Worm (Caenorhabditis elegans) whole organism, young adult: Measurements from ENCODE around the gene W01C9.2.

Experiments
- C06A6.2 ChIP-seq: fragments of 200-800 bp; sonication (Bioruptor generic); conservative IDR thresholded peaks from 2 replicates; pipeline ENCODE4 v1.3.6; 2022; ENCODE audit warnings: missing genetic modification characterization, missing compliant biosample characterization
- C17E4.6 ChIP-seq: fragments of 200-800 bp; sonication (Bioruptor generic); IDR thresholded peaks from 2 replicates; pipeline ENCODE4 v1.3.6; 2022; ENCODE audit warnings: missing genetic modification reagents, missing genetic modification characterization, missing compliant biosample characterization
- F23B12.7 ChIP-seq: sonication (generic microtip); optimal IDR thresholded peaks from 2 replicates; lab custom pipeline; 2017; ENCODE audit warnings: missing genetic modification characterization, mild to moderate bottlenecking, missing compliant biosample characterization, antibody characterized with exemption, moderate library complexity; ENCODE audit not compliant: insufficient read depth
- F33H1.4 ChIP-seq: fragments of 200-800 bp; sonication (Bioruptor generic); IDR thresholded peaks from 2 replicates; pipeline ENCODE4 v1.3.6; 2022; ENCODE audit warnings: missing genetic modification reagents, missing genetic modification characterization, missing compliant biosample characterization
- K12H6.12 ChIP-seq: fragments of 200-800 bp; sonication (Bioruptor generic); optimal IDR thresholded peaks from 2 replicates; lab custom pipeline; 2018; ENCODE audit warnings: mild to moderate bottlenecking, missing genetic modification characterization, missing compliant biosample characterization
- Y53G8AR.9 ChIP-seq: fragments of 200-800 bp; sonication (Bioruptor generic); conservative IDR thresholded peaks from 2 replicates; pipeline ENCODE4 v1.3.6; 2022; ENCODE audit warnings: missing genetic modification reagents, missing genetic modification characterization, missing compliant biosample characterization
- Y67H2A.10 ChIP-seq: fragments of 200-800 bp; sonication (Bioruptor generic); conservative IDR thresholded peaks from 2 replicates; pipeline ENCODE4 v1.3.6; 2022; ENCODE audit warnings: missing genetic modification reagents, missing genetic modification characterization, missing compliant biosample characterization
- aptf-2 ChIP-seq: fragments of 200-800 bp; sonication (Bioruptor generic); conservative IDR thresholded peaks from 2 replicates; pipeline ENCODE4 v1.3.6; 2022; ENCODE audit warnings: missing genetic modification reagents, missing genetic modification characterization, missing compliant biosample characterization
- athp-1 ChIP-seq: sonication (generic microtip); optimal IDR thresholded peaks from 2 replicates; lab custom pipeline; 2017; ENCODE audit warnings: mild to moderate bottlenecking, missing genetic modification characterization, missing compliant biosample characterization
- attf-3 ChIP-seq: fragments of 200-800 bp; sonication (Bioruptor generic); conservative IDR thresholded peaks from 2 replicates; pipeline ENCODE4 v1.3.6; 2022; ENCODE audit warnings: missing genetic modification reagents, missing genetic modification characterization, missing compliant biosample characterization
- attf-6 ChIP-seq: fragments of 200-800 bp; sonication (Bioruptor generic); IDR thresholded peaks from 2 replicates; pipeline ENCODE4 v1.3.6; 2022; ENCODE audit warnings: missing genetic modification reagents, missing genetic modification characterization, missing compliant biosample characterization
- cebp-1 ChIP-seq, 2 experiments: fragments of 200-800 bp in 1 of 2; sonication (Bioruptor generic) in 1 of 2; sonication (generic microtip) in 1 of 2; IDR thresholded peaks in 1 of 2; optimal IDR thresholded peaks in 1 of 2; 2 replicates each; pipeline versions ENCODE4 v1.3.6 to Lab custom; 2017 to 2022; ENCODE audit warnings: missing compliant biosample characterization in 2 of 2, missing genetic modification characterization in 2 of 2, mild to moderate bottlenecking in 1 of 2, missing genetic modification reagents in 1 of 2, moderate library complexity in 1 of 2
- die-1 ChIP-seq: sonication (generic microtip); optimal IDR thresholded peaks from 2 replicates; lab custom pipeline; 2016; ENCODE audit warnings: missing genotype, mild to moderate bottlenecking, missing genetic modification characterization, missing compliant biosample characterization
- hmg-1.2 ChIP-seq: fragments of 200-800 bp; sonication (Bioruptor generic); IDR thresholded peaks from 2 replicates; pipeline ENCODE4 v1.3.6; 2022; ENCODE audit warnings: missing genetic modification reagents, missing genetic modification characterization, missing compliant biosample characterization
- lin-26 ChIP-seq: fragments of 200-800 bp; sonication (Bioruptor generic); IDR thresholded peaks from 2 replicates; pipeline ENCODE4 v1.3.6; 2022; ENCODE audit warnings: missing genetic modification reagents, missing genetic modification characterization, missing compliant biosample characterization
- madf-3 ChIP-seq: fragments of 200-800 bp; sonication (Bioruptor generic); IDR thresholded peaks from 2 replicates; pipeline ENCODE4 v1.3.6; 2022; ENCODE audit warnings: missing genetic modification reagents, missing genetic modification characterization, missing compliant biosample characterization
- madf-6 ChIP-seq: fragments of 200-800 bp; sonication (Bioruptor generic); IDR thresholded peaks from 2 replicates; pipeline ENCODE4 v1.3.6; 2022; ENCODE audit warnings: missing genetic modification reagents, missing genetic modification characterization, missing compliant biosample characterization
- nfya-1 ChIP-seq: sonication (generic microtip); optimal IDR thresholded peaks from 2 replicates; lab custom pipeline; 2017; ENCODE audit warnings: antibody characterized with exemption, missing compliant biosample characterization, missing genetic modification characterization, borderline replicate concordance; ENCODE audit not compliant: insufficient read depth
- nfya-2 ChIP-seq: fragments of 200-800 bp; sonication (Bioruptor generic); IDR thresholded peaks from 2 replicates; pipeline ENCODE4 v1.3.6; 2022; ENCODE audit warnings: missing genetic modification reagents, missing genetic modification characterization, missing compliant biosample characterization
- nhr-80 ChIP-seq: sonication (generic microtip); optimal IDR thresholded peaks from 2 replicates; lab custom pipeline; 2016; ENCODE audit warnings: missing genetic modification characterization, missing compliant biosample characterization
- pbrm-1 ChIP-seq: fragments of 200-800 bp; sonication (Bioruptor generic); IDR thresholded peaks from 2 replicates; pipeline ENCODE4 v1.3.6; 2022; ENCODE audit warnings: missing genetic modification reagents, missing genetic modification characterization, missing compliant biosample characterization
- rec-8 ChIP-seq, 2 experiments: sonication (generic microtip); optimal IDR thresholded peaks; 2 replicates each; lab custom pipeline; 2016; ENCODE audit warnings: mild to moderate bottlenecking in 2 of 2, missing genetic modification characterization in 2 of 2, missing genetic modification reagents in 2 of 2, missing genotype in 2 of 2, missing biosample characterization in 1 of 2, missing compliant biosample characterization in 1 of 2, moderate library complexity in 1 of 2
- sea-2 ChIP-seq: fragments of 200-800 bp; sonication (Bioruptor generic); IDR thresholded peaks from 2 replicates; pipeline ENCODE4 v1.3.6; 2022; ENCODE audit warnings: missing genetic modification characterization, missing compliant biosample characterization
- snpc-1.3 ChIP-seq: sonication (generic microtip); optimal IDR thresholded peaks from 2 replicates; lab custom pipeline; 2017; ENCODE audit warnings: missing genetic modification characterization, mild to moderate bottlenecking, missing compliant biosample characterization, antibody characterized with exemption, moderate library complexity, missing genotype, missing genetic modification reagents; ENCODE audit not compliant: insufficient read depth
- snpc-4 ChIP-seq, 5 experiments: fragments of 150-350 bp in 1 of 5; sonication (generic microtip) in 4 of 5; optimal IDR thresholded peaks; 2 replicates each; lab custom pipeline; 2014 to 2018; ENCODE audit warnings: missing genetic modification characterization in 5 of 5, missing biosample characterization in 3 of 5, antibody characterized with exemption in 2 of 5, mild to moderate bottlenecking in 2 of 5, missing compliant biosample characterization in 2 of 5, missing genotype in 2 of 5, moderate library complexity in 2 of 5, missing genetic modification reagents in 1 of 5
- xnd-1 ChIP-seq: sonication (generic microtip); optimal IDR thresholded peaks from 2 replicates; lab custom pipeline; 2016; ENCODE audit warnings: missing genotype, missing genetic modification reagents, missing genetic modification characterization, missing compliant biosample characterization
- ztf-26 ChIP-seq: sonication (generic microtip); optimal IDR thresholded peaks from 2 replicates; lab custom pipeline; 2017; ENCODE audit warnings: missing genetic modification characterization, missing compliant biosample characterization

W01C9.2 gene

DNA sequence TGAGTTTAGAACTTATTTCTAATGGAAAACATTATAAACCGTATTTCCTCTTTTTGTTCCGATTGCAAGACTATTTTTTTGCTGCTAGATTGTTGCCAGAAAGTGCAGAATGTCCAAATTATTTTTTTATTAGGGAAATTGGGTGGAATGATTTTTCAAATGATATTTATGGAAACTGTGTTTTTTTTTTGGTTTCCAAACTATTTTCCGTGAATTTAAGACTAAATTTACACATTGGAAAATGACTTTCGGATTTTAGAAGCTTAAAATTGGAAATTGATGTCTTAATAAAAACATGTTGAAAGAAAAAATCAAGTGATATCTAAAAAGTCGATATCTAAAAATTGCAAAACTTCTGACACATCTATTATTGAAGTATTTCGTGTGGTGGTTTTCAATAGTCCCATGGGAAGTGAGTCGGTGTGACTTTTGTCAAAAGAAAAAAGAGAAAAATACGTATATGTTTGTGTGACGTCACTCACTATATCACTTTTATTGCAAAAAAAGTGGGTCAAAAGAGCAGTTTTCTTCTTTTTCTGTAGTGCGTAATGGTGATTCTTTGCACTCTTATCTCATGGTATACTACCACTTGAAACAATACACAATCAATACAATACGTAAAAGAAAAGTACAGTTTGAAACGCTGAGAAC lies 32.0 kb upstream of the W01C9.2 start:
- no peak for TF ChIP-seq hmg-1.2 (GFP tag; lab: Robert Waterston, UW)
- no peak for TF ChIP-seq nfya-2 (GFP tag; lab: Robert Waterston, UW)
- TF ChIP-seq attf-6 (GFP tag; lab: Robert Waterston, UW) = no peak
- no peak for TF ChIP-seq F23B12.7 (tag; lab: Kevin White, UChicago)
- TF ChIP-seq die-1 (tag; lab: Kevin White, UChicago) = no peak
- TF ChIP-seq attf-3 (GFP tag; lab: Robert Waterston, UW) = no peak
- TF ChIP-seq madf-3 (GFP tag; lab: Robert Waterston, UW) = no peak
- no peak for TF ChIP-seq sea-2
- no peak for TF ChIP-seq Y67H2A.10 (GFP tag; lab: Robert Waterston, UW)
- TF ChIP-seq, all 124 proteins: peak for 0

DNA sequence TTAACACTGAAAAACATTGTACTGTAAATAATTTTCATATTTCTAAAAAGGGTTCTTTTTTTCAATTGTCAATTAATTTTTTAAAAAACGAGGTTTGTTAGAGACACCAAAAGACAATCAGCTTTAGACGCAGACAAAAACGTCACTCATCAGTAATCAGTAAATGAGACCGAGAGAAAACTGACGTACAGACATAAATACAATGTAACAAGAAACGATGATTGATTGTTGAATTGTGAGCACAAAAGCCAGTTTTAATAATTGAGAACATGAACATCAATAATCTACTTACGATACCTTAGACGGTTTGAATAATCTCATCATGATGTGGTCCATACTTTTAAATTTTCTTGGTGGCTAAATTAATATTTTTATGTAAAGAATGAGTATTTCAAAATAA lies 29.4 kb upstream of the W01C9.2 start:
- TF ChIP-seq nhr-80 (tag; lab: Kevin White, UChicago) (peak; percentile 54), ztf-26 (tag; lab: Kevin White, UChicago) (no peak), xnd-1 (tag; lab: Kevin White, UChicago) (no peak)

ce11 chrII:8508956-8509355 lies 27.2 kb upstream of the W01C9.2 start, which contains the start of gene T13H5.1:
Gene T13H5.1, minus strand, starts transcription at chrII:8509056.
- no peak for TF ChIP-seq C06A6.2 (GFP tag; lab: Robert Waterston, UW)
- TF ChIP-seq athp-1 = no peak
- no peak for TF ChIP-seq Y53G8AR.9 (GFP tag; lab: Robert Waterston, UW)
- no peak for TF ChIP-seq lin-26
- TF ChIP-seq K12H6.12 (tag; lab: Kevin White, UChicago) = no peak
- TF ChIP-seq pbrm-1 = no peak
- no peak for TF ChIP-seq nhr-80 (tag; lab: Kevin White, UChicago)
- no peak for TF ChIP-seq aptf-2
- TF ChIP-seq snpc-4 (GFP tag; optimal IDR thresholded peaks at IDR 0.05; lab: Kevin White, UChicago) = no peak
- TF ChIP-seq snpc-4 (tag; optimal IDR thresholded peaks at IDR 0.05; lab: Kevin White, UChicago) = no peak
- no peak for TF ChIP-seq cebp-1 (GFP tag; IDR thresholded peaks at IDR 0.05; lab: Robert Waterston, UW)
- TF ChIP-seq cebp-1 (tag; optimal IDR thresholded peaks at IDR 0.05; lab: Kevin White, UChicago) = no peak
- TF ChIP-seq nfya-1 (tag; lab: Kevin White, UChicago) = no peak
- no peak for TF ChIP-seq C17E4.6 (GFP tag; lab: Robert Waterston, UW)
- no peak for TF ChIP-seq Y67H2A.10 (GFP tag; lab: Robert Waterston, UW)
- TF ChIP-seq madf-3 (GFP tag; lab: Robert Waterston, UW) = no peak
- no peak for TF ChIP-seq snpc-1.3

- no peak for TF ChIP-seq madf-6 (GFP tag; lab: Robert Waterston, UW)
- TF ChIP-seq nhr-80 (tag; lab: Kevin White, UChicago) = peak; percentile 78
- no peak for TF ChIP-seq F33H1.4 (GFP tag; lab: Robert Waterston, UW)
Observed at ce11 chrII:8514729-8515128, 21.4 kb upstream of the W01C9.2 start, which contains the start of gene ctg-2. Gene ctg-2, plus strand, starts transcription at chrII:8515054.

DNA sequence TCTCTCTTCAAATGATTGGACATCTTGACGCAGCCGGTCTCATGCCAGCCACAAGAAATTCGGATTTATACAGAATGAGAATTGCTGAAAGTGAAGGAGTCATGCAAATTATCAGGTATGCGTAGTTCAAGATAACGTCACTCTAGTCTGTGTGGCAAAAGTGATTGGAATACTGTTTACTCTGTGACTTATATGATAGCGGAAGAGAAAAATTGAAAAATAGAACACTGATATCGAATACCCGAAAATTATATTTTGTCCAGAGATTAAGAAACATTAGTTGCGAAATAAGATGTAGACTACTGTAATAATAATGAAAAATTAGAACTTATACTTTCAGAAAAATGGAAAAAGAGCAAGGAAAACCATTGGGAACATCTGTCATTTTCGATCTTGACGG lies 20.6 kb upstream of the W01C9.2 start:
- TF ChIP-seq cebp-1 (GFP tag; IDR thresholded peaks at IDR 0.05; lab: Robert Waterston, UW) = no peak
- peak; percentile 59 for TF ChIP-seq cebp-1 (tag; optimal IDR thresholded peaks at IDR 0.05; lab: Kevin White, UChicago)
- no peak for TF ChIP-seq rec-8 (tag; optimal IDR thresholded peaks at IDR 0.05; lab: Kevin White, UChicago)
- peak; percentile 56 for TF ChIP-seq nhr-80 (tag; lab: Kevin White, UChicago)
